Worm (Caenorhabditis elegans): ENCODE results near the gene C08F1.12.

- TF ChIP-seq skn-1 (tag; optimal IDR thresholded peaks at IDR 0.05): no peak
- no peak for TF ChIP-seq snpc-4 (tag; optimal IDR thresholded peaks at IDR 0.05)
- no peak for TF ChIP-seq eor-1 (tag; optimal IDR thresholded peaks at IDR 0.05)
- no peak for TF ChIP-seq nhr-237 (tag; optimal IDR thresholded peaks at IDR 0.05)
- TF ChIP-seq nhr-28 (tag; optimal IDR thresholded peaks at IDR 0.05): no peak
- no peak for TF ChIP-seq zag-1 (tag; optimal IDR thresholded peaks at IDR 0.05)
- no peak for TF ChIP-seq fos-1 (tag; optimal IDR thresholded peaks at IDR 0.05)
- no peak for TF ChIP-seq ZK546.5 (tag; optimal IDR thresholded peaks at IDR 0.05)
- no peak for TF ChIP-seq tbx-2 (tag; optimal IDR thresholded peaks at IDR 0.05)
- no peak for TF ChIP-seq unc-62 (GFP tag; optimal IDR thresholded peaks at IDR 0.05)
- TF ChIP-seq aly-2 (tag; optimal IDR thresholded peaks at IDR 0.05): no peak
- no peak for TF ChIP-seq ztf-4 (tag; optimal IDR thresholded peaks at IDR 0.05)
- no peak for TF ChIP-seq lin-15B (tag; optimal IDR thresholded peaks at IDR 0.05)
Observed at ce11 chrII:1850299-1850698, 44.0 kb upstream of the C08F1.12 start, which contains the start of gene fbxb-96.
